Worm (Caenorhabditis elegans) whole organism, L3 larva: ENCODE data around the gene srh-122.

ENCODE experiments used
- ZK546.5 ChIP-seq: sonication (generic microtip); optimal IDR thresholded peaks from 2 replicates; lab custom pipeline; 2017; ENCODE audit warnings: missing biosample characterization, missing genetic modification characterization
- aly-2 ChIP-seq: fragments of 150-350 bp; optimal IDR thresholded peaks from 2 replicates; lab custom pipeline; 2014; ENCODE audit warnings: missing biosample characterization, missing genetic modification characterization
- ceh-16 ChIP-seq: sonication (generic microtip); optimal IDR thresholded peaks from 2 replicates; lab custom pipeline; 2017; ENCODE audit warnings: missing biosample characterization, missing genetic modification characterization
- nfya-1 ChIP-seq: sonication (generic microtip); optimal IDR thresholded peaks from 2 replicates; lab custom pipeline; 2017; ENCODE audit warnings: missing genetic modification characterization, mild to moderate bottlenecking, missing compliant biosample characterization, antibody characterized with exemption, moderate library complexity; ENCODE audit not compliant: insufficient read depth
- nhr-11 ChIP-seq: fragments of 150-350 bp; optimal IDR thresholded peaks from 2 replicates; lab custom pipeline; 2014; ENCODE audit warnings: missing biosample characterization, missing genetic modification characterization

DNA sequence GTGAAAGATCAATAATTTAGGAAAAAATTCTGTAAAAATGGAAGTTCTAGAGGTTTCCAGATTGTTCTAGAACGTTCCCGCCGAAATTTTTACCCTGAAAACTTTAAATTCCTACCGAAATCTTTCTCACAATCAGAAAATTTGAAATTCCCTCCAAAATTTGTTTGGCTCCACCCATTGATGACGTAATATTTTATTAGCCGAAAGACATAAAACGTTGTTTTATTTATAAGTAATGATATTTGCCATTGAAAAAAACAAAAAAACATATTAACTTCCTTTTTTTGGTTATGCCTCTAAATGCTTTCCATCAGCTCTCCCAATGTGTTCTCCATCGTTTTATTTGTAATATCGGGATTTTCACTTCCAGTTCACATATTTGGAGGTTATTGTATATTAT lies 47.5 kb downstream of the srh-122 start, which contains the start of gene srh-295:
- TF ChIP-seq ceh-16 (tag; lab: Kevin White, UChicago) (no peak), nhr-11 (tag; lab: Kevin White, UChicago) (no peak), aly-2 (tag; lab: Kevin White, UChicago) (no peak), nfya-1 (no peak), ZK546.5 (no peak)
